Fruit fly (Drosophila melanogaster) whole organism, embryonic: ENCODE measurements around the gene CG5191.

Source experiments
- Adf1 ChIP-seq: fragments of 200-800 bp; sonication (Bioruptor generic); IDR thresholded peaks from 2 replicates; pipeline ENCODE4 v1.3.6; 2022; ENCODE audit warnings: missing biosample characterization, missing genetic modification characterization
- Awh ChIP-seq: fragments of 200-800 bp; sonication (Bioruptor generic); IDR thresholded peaks from 2 replicates; pipeline ENCODE4, ENCODE4 v1.3.6; 2022; ENCODE audit warnings: missing biosample characterization, missing genetic modification characterization
- CG10565 ChIP-seq: fragments of 200-800 bp; sonication (Bioruptor generic); optimal IDR thresholded peaks from 3 replicates; lab custom pipeline; 2016; ENCODE audit warnings: missing biosample characterization, mild to moderate bottlenecking, missing genetic modification characterization
- CG11456 ChIP-seq: fragments of 200-800 bp; sonication (Bioruptor generic); IDR thresholded peaks from 3 replicates; pipeline ENCODE4 v1.3.6; 2022; ENCODE audit warnings: missing biosample characterization, missing genetic modification characterization
- CG13123 ChIP-seq: fragments of 200-800 bp; sonication (Bioruptor generic); optimal IDR thresholded peaks from 2 replicates; lab custom pipeline; 2016; ENCODE audit warnings: missing biosample characterization, missing genetic modification characterization
- CG13894 ChIP-seq: fragments of 200-800 bp; sonication (Bioruptor generic); optimal IDR thresholded peaks from 3 replicates; lab custom pipeline; 2018; ENCODE audit warnings: missing biosample characterization, mild to moderate bottlenecking, missing genetic modification characterization, moderate library complexity
- CG14014 ChIP-seq: fragments of 200-800 bp; sonication (Bioruptor generic); IDR thresholded peaks from 2 replicates; pipeline ENCODE4 v1.3.6; 2022; ENCODE audit warnings: missing biosample characterization, missing genetic modification characterization
- CG17361 ChIP-seq: fragments of 200-800 bp; sonication (Bioruptor generic); IDR thresholded peaks from 3 replicates; pipeline ENCODE4 v1.3.6; 2022; ENCODE audit warnings: missing biosample characterization, missing genetic modification characterization
- CG17568 ChIP-seq: fragments of 200-800 bp; sonication (Bioruptor generic); optimal IDR thresholded peaks from 2 replicates; lab custom pipeline; 2018; ENCODE audit warnings: missing biosample characterization, mild to moderate bottlenecking, missing genetic modification characterization, moderate library complexity
- CG17802 ChIP-seq: fragments of 200-800 bp; sonication (Bioruptor generic); optimal IDR thresholded peaks from 2 replicates; lab custom pipeline; 2018; ENCODE audit warnings: missing biosample characterization, mild to moderate bottlenecking, missing genetic modification characterization, moderate library complexity
- CG2199 ChIP-seq: fragments of 200-800 bp; sonication (Bioruptor generic); IDR thresholded peaks from 3 replicates; pipeline ENCODE4 v1.3.6; 2022; ENCODE audit warnings: missing biosample characterization, missing genetic modification characterization
- CG2875 ChIP-seq: fragments of 200-800 bp; sonication (Bioruptor generic); optimal IDR thresholded peaks from 2 replicates; lab custom pipeline; 2017; ENCODE audit warnings: missing biosample characterization, mild to moderate bottlenecking, missing genetic modification characterization, missing genetic modification reagents
- CG30020 ChIP-seq: fragments of 200-800 bp; optimal IDR thresholded peaks from 2 replicates; lab custom pipeline; 2019; ENCODE audit warnings: missing biosample characterization, mild to moderate bottlenecking, missing genetic modification characterization, moderate library complexity
- CG30403 ChIP-seq: fragments of 200-800 bp; sonication (Bioruptor generic); optimal IDR thresholded peaks from 3 replicates; lab custom pipeline; 2016; ENCODE audit warnings: missing biosample characterization, missing genetic modification characterization
- CG34224 ChIP-seq: fragments of 200-800 bp; sonication (Bioruptor generic); IDR thresholded peaks from 3 replicates; pipeline ENCODE4 v1.3.6; 2022; ENCODE audit warnings: missing biosample characterization, missing genetic modification characterization; ENCODE audit not compliant: partially characterized antibody
- CG4328 ChIP-seq: fragments of 200-800 bp; sonication (Bioruptor generic); optimal IDR thresholded peaks from 3 replicates; lab custom pipeline; 2017; ENCODE audit warnings: missing biosample characterization, missing genetic modification reagents, missing genetic modification characterization
- CG6272 ChIP-seq: fragments of 200-800 bp; sonication (Bioruptor generic); IDR thresholded peaks from 2 replicates; pipeline ENCODE4 v1.3.6; 2022; ENCODE audit warnings: missing biosample characterization, missing genetic modification characterization
- CG6813 ChIP-seq: fragments of 200-800 bp; sonication (Bioruptor generic); optimal IDR thresholded peaks from 2 replicates; lab custom pipeline; 2017; ENCODE audit warnings: missing biosample characterization, missing genetic modification characterization, mild to moderate bottlenecking, moderate library complexity, missing genetic modification reagents
- CG7271 ChIP-seq: fragments of 200-800 bp; sonication (Bioruptor generic); optimal IDR thresholded peaks from 2 replicates; lab custom pipeline; 2018; ENCODE audit warnings: missing biosample characterization, mild to moderate bottlenecking, missing genetic modification characterization, moderate library complexity
- CG9437 ChIP-seq: fragments of 200-800 bp; sonication (Bioruptor generic); optimal IDR thresholded peaks from 2 replicates; lab custom pipeline; 2018; ENCODE audit warnings: missing biosample characterization, mild to moderate bottlenecking, missing genetic modification characterization
- D ChIP-seq, 2 experiments: fragments of 200-800 bp in 1 of 2; fragments of >200 bp in 1 of 2; sonication (Bioruptor generic) in 1 of 2; optimal IDR thresholded peaks; 2 replicates in 1 of 2; 3 replicates in 1 of 2; lab custom pipeline; 2017; ENCODE audit warnings: mild to moderate bottlenecking in 1 of 2, missing biosample characterization in 1 of 2, missing genetic modification characterization in 1 of 2, missing genetic modification reagents in 1 of 2
- Deaf1 ChIP-seq: fragments of 200-800 bp; optimal IDR thresholded peaks from 3 replicates; lab custom pipeline; 2019; ENCODE audit warnings: missing biosample characterization, mild to moderate bottlenecking, missing genetic modification characterization, moderate library complexity
- Dek ChIP-seq: fragments of 200-800 bp; sonication (Bioruptor generic); optimal IDR thresholded peaks from 3 replicates; lab custom pipeline; 2019; ENCODE audit warnings: missing biosample characterization, mild to moderate bottlenecking, missing genetic modification characterization, moderate library complexity
- Dfd ChIP-seq, 2 experiments: fragments of >200 bp; optimal IDR thresholded peaks; 2 replicates each; lab custom pipeline; 2017; ENCODE audit warnings: missing biosample characterization in 2 of 2, missing genetic modification characterization in 2 of 2
- Gug ChIP-seq: fragments of 200-800 bp; sonication (Bioruptor generic); IDR thresholded peaks from 4 replicates; pipeline ENCODE4 v1.3.6; 2022; ENCODE audit warnings: missing biosample characterization, missing genetic modification characterization
- HHEX ChIP-seq: fragments of 200-800 bp; sonication (Bioruptor generic); optimal IDR thresholded peaks from 3 replicates; lab custom pipeline; 2017; ENCODE audit warnings: missing biosample characterization, mild to moderate bottlenecking, missing genetic modification characterization, missing genetic modification reagents
- HmgZ ChIP-seq: fragments of 200-800 bp; sonication (Bioruptor generic); optimal IDR thresholded peaks from 2 replicates; lab custom pipeline; 2018; ENCODE audit warnings: missing biosample characterization, mild to moderate bottlenecking, missing genetic modification characterization
- Hr3 ChIP-seq: fragments of 200-800 bp; sonication (Bioruptor generic); optimal IDR thresholded peaks from 3 replicates; lab custom pipeline; 2016; ENCODE audit warnings: missing biosample characterization, missing genetic modification characterization
- NK7.1 ChIP-seq: fragments of 200-800 bp; sonication (Bioruptor generic); optimal IDR thresholded peaks from 3 replicates; lab custom pipeline; 2016; ENCODE audit warnings: missing biosample characterization, missing genetic modification characterization
- Nf-YA ChIP-seq: fragments of 200-800 bp; sonication (Bioruptor generic); IDR thresholded peaks from 2 replicates; pipeline ENCODE4 v1.3.6; 2022; ENCODE audit warnings: missing biosample characterization, missing genetic modification characterization
- NfI ChIP-seq: fragments of 200-800 bp; sonication (Bioruptor generic); optimal IDR thresholded peaks from 3 replicates; lab custom pipeline; 2018; ENCODE audit warnings: missing biosample characterization, mild to moderate bottlenecking, missing genetic modification characterization, moderate library complexity
- Trl ChIP-seq, 3 experiments: fragments of >200 bp in 2 of 3; fragments of 200-800 bp in 1 of 3; sonication (Bioruptor generic) in 1 of 3; optimal IDR thresholded peaks; 2 replicates in 1 of 3; 3 replicates in 2 of 3; lab custom pipeline; 2016 to 2017; ENCODE audit warnings: missing biosample characterization in 1 of 3, missing genetic modification characterization in 1 of 3
- bigmax ChIP-seq: fragments of 200-800 bp; sonication (Bioruptor generic); optimal IDR thresholded peaks from 2 replicates; lab custom pipeline; 2018; ENCODE audit warnings: missing biosample characterization, mild to moderate bottlenecking, missing genetic modification characterization
- btn ChIP-seq: fragments of 200-800 bp; sonication (Bioruptor generic); optimal IDR thresholded peaks from 2 replicates; lab custom pipeline; 2016; ENCODE audit warnings: missing biosample characterization, missing genetic modification characterization
- chinmo ChIP-seq: fragments of 200-800 bp; sonication (Bioruptor generic); IDR thresholded peaks from 4 replicates; pipeline ENCODE4 v1.3.6; 2022; ENCODE audit warnings: missing biosample characterization, missing genetic modification characterization; ENCODE audit not compliant: partially characterized antibody
- dpn ChIP-seq, 2 experiments: fragments of 200-800 bp; sonication (Bioruptor generic); optimal IDR thresholded peaks; 3 replicates each; lab custom pipeline; 2016; ENCODE audit warnings: missing biosample characterization in 2 of 2, missing genetic modification characterization in 2 of 2
- hbn ChIP-seq: fragments of 200-800 bp; sonication (Bioruptor generic); IDR thresholded peaks from 2 replicates; pipeline ENCODE4 v1.3.6; 2022; ENCODE audit warnings: missing biosample characterization, missing genetic modification characterization; ENCODE audit not compliant: partially characterized antibody
- ind ChIP-seq: fragments of 200-800 bp; sonication (Bioruptor generic); optimal IDR thresholded peaks from 3 replicates; lab custom pipeline; 2016; ENCODE audit warnings: missing biosample characterization, missing genetic modification characterization
- odd ChIP-seq: fragments of 200-800 bp; sonication (Bioruptor generic); optimal IDR thresholded peaks from 2 replicates; lab custom pipeline; 2017; ENCODE audit warnings: missing biosample characterization, mild to moderate bottlenecking, missing genetic modification characterization
- pb ChIP-seq: fragments of 200-800 bp; sonication (Bioruptor generic); optimal IDR thresholded peaks from 3 replicates; lab custom pipeline; 2016; ENCODE audit warnings: missing biosample characterization, missing genetic modification characterization
- pnt ChIP-seq: fragments of 200-800 bp; sonication (Bioruptor generic); optimal IDR thresholded peaks from 3 replicates; lab custom pipeline; 2016; ENCODE audit warnings: missing biosample characterization, missing genetic modification characterization
- sc ChIP-seq, 3 experiments: fragments of >200 bp in 2 of 3; fragments of 200-800 bp in 1 of 3; sonication (Bioruptor generic) in 1 of 3; optimal IDR thresholded peaks; 2 replicates in 2 of 3; 3 replicates in 1 of 3; lab custom pipeline; 2017; ENCODE audit warnings: mild to moderate bottlenecking in 1 of 3, missing biosample characterization in 1 of 3, missing genetic modification characterization in 1 of 3, missing genetic modification reagents in 1 of 3
- sens ChIP-seq: fragments of 200-800 bp; sonication (Bioruptor generic); peaks from one replicate; lab custom pipeline; 2016; ENCODE audit warnings: missing biosample characterization, missing genetic modification characterization
- so ChIP-seq: fragments of 200-800 bp; sonication (Bioruptor generic); IDR thresholded peaks from 3 replicates; pipeline ENCODE4 v1.3.6; 2022; ENCODE audit warnings: missing biosample characterization, missing genetic modification characterization
- tgo ChIP-seq: fragments of 200-800 bp; sonication (Bioruptor generic); IDR thresholded peaks from 3 replicates; pipeline ENCODE4 v1.3.6; 2022; ENCODE audit warnings: missing biosample characterization, missing genetic modification characterization
- ttk ChIP-seq: fragments of 200-800 bp; sonication (Bioruptor generic); IDR thresholded peaks from 2 replicates; pipeline ENCODE4 v2.1.2; 2022; ENCODE audit warnings: missing biosample characterization, missing genetic modification characterization

CG5191 gene

DNA sequence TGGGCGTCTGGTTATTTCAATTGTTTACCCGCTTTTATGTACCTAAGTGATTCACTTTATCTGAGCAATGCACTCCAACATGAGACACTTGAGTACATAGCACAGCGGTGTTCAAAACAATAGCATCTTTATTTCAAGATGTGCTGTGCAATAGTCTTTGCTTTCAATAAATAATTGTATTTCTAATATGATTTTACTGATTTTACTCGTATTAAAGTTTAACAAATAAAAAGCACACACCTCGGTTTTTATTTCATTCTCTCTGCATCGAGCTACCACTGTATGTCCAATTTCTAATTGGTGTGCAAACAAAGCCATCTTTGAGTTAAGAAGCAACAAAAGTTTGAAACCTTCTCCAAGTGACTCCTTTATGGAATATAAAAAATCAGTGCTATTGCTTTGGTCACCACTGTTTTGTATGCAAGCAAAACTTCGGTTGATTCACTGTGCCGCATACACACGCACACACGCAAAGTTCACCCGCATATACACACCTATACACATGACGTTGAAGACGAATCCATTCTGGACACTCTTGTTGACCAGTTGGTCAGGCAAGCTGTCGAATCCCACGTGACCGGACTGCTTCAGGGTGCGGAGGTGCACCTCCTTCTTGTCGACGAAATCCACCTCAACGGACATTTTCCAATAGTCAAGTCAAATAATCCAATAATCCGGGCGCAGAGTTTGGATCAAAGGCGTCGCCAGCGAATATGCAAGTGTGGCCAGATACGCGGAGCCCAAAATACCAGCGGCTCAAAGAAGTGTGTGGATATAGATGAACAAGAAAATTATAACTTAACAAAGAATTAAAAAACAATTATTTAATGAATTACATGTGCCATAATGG lies 27.2 kb downstream of the CG5191 start, which contains the start of gene Septin2 (continued):
- TF ChIP-seq Hr3 (GFP tag; lab: Kevin White, UChicago) (peak; percentile 74), sc (optimal IDR thresholded peaks at IDR 0.05; lab: Kevin White, UChicago) (no peak), sc (GFP tag; optimal IDR thresholded peaks at IDR 0.05; lab: Kevin White, UChicago) (peak; percentile 79), CG11456 (GFP tag; lab: Robert Waterston, UW) (peak; percentile 42; the same call in 1 of the 3 replicates), CG2875 (GFP tag; lab: Kevin White, UChicago) (peak; percentile 79), CG9437 (GFP tag; lab: Kevin White, UChicago) (peak; percentile 65), Gug (GFP tag; lab: Robert Waterston, UW) (peak; percentile 59; the same call in 2 of the 4 replicates), pnt (peak; percentile 59), CG14014 (GFP tag; lab: Robert Waterston, UW) (peak; percentile 38; the same call in 1 of the 2 replicates), tgo (peak; percentile 63; the same call in 2 of the 3 replicates), ind (peak; percentile 69), CG7271 (tag; lab: Kevin White, UChicago) (no peak), bigmax (GFP tag; lab: Kevin White, UChicago) (no peak), HmgZ (tag; lab: Kevin White, UChicago) (peak; percentile 19), Adf1 (GFP tag; lab: Robert Waterston, UW) (no peak), CG30403 (GFP tag; lab: Kevin White, UChicago) (peak; percentile 81), Deaf1 (peak; percentile 47), ttk (GFP tag; lab: Robert Waterston, UW) (peak; percentile 67; the same call in 1 of the 2 replicates), CG34224 (GFP tag; lab: Robert Waterston, UW) (no peak), Trl (optimal IDR thresholded peaks at IDR 0.05; lab: Kevin White, UChicago) (no peak), Trl (GFP tag; optimal IDR thresholded peaks at IDR 0.05; lab: Kevin White, UChicago) (peak; percentile 43), CG17568 (GFP tag; lab: Kevin White, UChicago) (peak; percentile 77), so (GFP tag; lab: Robert Waterston, UW) (peak; percentile 83; the same call in 2 of the 3 replicates), btn (GFP tag; lab: Kevin White, UChicago) (peak; percentile 56), D (optimal IDR thresholded peaks at IDR 0.05; lab: Kevin White, UChicago) (no peak), D (GFP tag; optimal IDR thresholded peaks at IDR 0.05; lab: Kevin White, UChicago) (peak; percentile 89), CG10565 (GFP tag; lab: Kevin White, UChicago) (peak; percentile 34), Nf-YA (GFP tag; lab: Robert Waterston, UW) (peak; percentile 59; the same call in 1 of the 2 replicates), CG17802 (tag; lab: Kevin White, UChicago) (peak; percentile 66), CG13894 (tag; lab: Kevin White, UChicago) (no peak), Awh (GFP tag; lab: Robert Waterston, UW) (peak; percentile 51; the same call in 1 of the 2 replicates), Dek (tag; lab: Kevin White, UChicago) (no peak), chinmo (GFP tag; lab: Robert Waterston, UW) (0 out of 4 replicates have a peak, but pooled peaks have one; percentile 28), CG6813 (GFP tag; lab: Kevin White, UChicago) (peak; percentile 68), CG2199 (GFP tag; lab: Robert Waterston, UW) (0 out of 3 replicates have a peak, but pooled peaks have one; percentile 46), CG6272 (GFP tag; lab: Robert Waterston, UW) (peak; percentile 51; the same call in 1 of the 2 replicates), odd (GFP tag; lab: Kevin White, UChicago) (peak; percentile 85), pb (GFP tag; lab: Kevin White, UChicago) (no peak), HHEX (GFP tag; lab: Kevin White, UChicago) (peak; percentile 84), NfI (peak; percentile 64), NK7.1 (peak; percentile 41), sens (peak; percentile 96), CG4328 (GFP tag; lab: Kevin White, UChicago) (peak; percentile 50), CG30020 (no peak), CG17361 (GFP tag; lab: Robert Waterston, UW) (peak; percentile 84), CG13123 (GFP tag; lab: Kevin White, UChicago) (peak; percentile 23), dpn (GFP tag; optimal IDR thresholded peaks at IDR 0.05; lab: Kevin White, UChicago) (peak; percentile 49 to 75), hbn (GFP tag; lab: Robert Waterston, UW) (no peak), Dfd (GFP tag; optimal IDR thresholded peaks at IDR 0.05; lab: Kevin White, UChicago) (no peak)
